Worm (Caenorhabditis elegans): ENCODE results near the gene C32C4.3.

C32C4.3 gene

DNA sequence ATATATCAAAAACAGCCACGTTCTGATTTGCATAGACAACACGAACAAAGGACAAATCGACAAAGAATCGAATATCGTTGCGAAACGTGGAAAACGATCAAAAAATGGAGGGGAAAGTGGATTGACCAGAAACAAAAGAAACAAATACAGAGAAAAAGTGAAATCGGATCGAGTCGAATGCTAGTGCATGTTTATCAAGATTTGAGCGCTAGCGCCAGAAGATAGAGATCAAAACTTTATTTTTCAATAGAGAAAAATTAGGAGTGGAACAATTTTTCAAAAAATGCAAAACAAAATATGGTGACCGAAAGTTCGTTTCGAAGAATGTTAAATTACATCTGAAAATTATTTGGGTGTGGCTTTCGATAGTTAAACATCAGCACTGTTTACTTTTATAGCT, 15.1 kb upstream of the C32C4.3 start:
- TF ChIP-seq elt-1 (tag; optimal IDR thresholded peaks at IDR 0.05; ENCODE audit: borderline replicate concordance, insufficient read depth) (peak; percentile 69), elt-3 (tag; optimal IDR thresholded peaks at IDR 0.05) (no peak)

DNA sequence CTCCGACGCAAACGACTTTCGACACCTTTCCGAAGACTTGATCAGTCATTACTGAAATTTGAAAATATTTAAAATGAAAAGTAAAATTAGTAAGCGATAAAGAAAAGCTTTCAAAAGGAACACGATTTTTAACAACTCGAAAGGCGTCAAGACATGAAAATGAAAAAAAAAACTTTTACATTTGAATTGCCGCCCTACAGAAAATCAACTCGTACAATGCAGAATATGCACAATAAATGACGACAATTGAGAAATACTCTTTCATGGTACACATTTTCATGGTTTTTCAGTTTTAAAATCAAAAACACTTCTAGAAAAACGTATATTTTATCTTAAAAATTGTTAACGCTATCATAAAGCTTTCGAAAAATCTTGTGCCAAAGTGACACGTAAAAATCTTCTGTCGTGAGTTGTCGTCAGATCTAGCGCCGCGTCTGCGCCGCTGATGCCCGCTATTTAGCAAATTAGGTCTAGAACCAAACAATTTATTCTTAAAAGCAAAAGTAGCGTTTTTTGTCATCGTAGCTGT, 14.5 kb upstream of the C32C4.3 start, which contains the start of gene sqv-4:
sqv-4 (minus strand) TSS at position 51 of the 529 bp plus-strand sequence.
- no peak for TF ChIP-seq tbx-8 (GFP tag; optimal IDR thresholded peaks at IDR 0.05)
- TF ChIP-seq mls-2 (tag; optimal IDR thresholded peaks at IDR 0.05): no peak

DNA sequence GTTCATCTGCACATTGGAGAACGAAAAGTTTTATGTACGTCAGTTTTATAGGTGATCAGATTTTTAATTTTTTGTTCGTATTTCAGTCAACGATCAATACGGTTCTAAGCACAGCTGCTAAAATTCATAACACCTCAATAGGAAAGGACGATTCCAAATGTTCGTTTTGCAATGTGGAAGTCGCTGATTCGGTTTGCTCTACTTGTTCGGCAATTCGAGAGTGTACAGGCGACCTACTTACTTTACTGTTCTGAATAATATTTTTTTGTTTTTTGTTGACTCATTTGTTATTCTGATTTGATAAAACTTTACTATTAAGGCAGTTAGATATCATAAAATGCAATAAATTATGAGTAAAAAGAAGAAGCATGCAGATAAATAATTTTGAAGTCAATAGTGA, 12.4 kb upstream of the C32C4.3 start:
- no peak for TF ChIP-seq lin-13 (tag; optimal IDR thresholded peaks at IDR 0.05)

DNA sequence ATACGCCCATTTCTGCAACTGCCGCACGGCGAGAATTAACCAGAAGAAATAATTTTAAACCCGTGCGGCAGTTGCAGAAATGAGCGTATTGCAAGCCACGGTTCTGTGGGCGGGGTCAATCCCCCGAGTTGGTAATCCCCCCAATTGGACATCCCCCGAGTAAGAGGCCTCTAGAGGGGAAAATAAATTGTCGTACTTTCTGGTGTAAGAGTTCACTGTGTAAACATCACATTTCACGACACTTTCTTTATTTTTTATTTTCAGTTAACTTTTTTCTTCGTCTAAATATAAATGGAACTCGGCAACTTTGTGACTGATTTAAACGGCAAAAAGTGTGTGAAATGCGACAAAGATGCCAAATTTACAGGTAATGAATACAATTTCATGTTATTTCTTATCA, 11.0 kb upstream of the C32C4.3 start, which contains the start of gene tut-2:
tut-2 (plus strand) TSS at position 277 of the 400 bp plus-strand sequence.
- TF ChIP-seq lsy-2 (tag; optimal IDR thresholded peaks at IDR 0.05) (peak; percentile 17), nhr-237 (tag; optimal IDR thresholded peaks at IDR 0.05) (no peak)

DNA sequence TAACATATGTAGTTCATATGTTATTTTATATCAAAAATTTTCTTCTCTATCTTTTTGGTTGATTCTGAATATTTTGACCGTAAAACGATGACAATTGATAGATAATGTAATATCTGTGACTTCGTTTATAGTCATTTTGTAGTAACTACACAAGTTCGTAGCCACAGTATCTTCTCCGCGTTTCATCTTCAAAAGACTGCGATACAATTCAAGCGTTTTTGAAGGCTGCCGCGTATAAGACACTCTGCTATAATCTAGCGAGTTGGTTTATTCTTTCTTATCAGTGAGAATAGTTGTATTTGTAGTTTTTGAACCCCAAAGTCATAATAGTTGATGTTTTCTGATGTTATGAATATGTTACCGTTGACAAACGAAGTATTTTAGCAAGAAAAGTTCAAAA, 10.0 kb upstream of the C32C4.3 start, which contains the start of gene ugt-34:
ugt-34 (minus strand) TSS at position 21 of the 400 bp plus-strand sequence.
- no peak for TF ChIP-seq nhr-2 (tag; optimal IDR thresholded peaks at IDR 0.05)
- no peak for TF ChIP-seq nhr-237 (tag; optimal IDR thresholded peaks at IDR 0.05)
- TF ChIP-seq mab-5 (tag; optimal IDR thresholded peaks at IDR 0.05): no peak
- TF ChIP-seq pha-4 (tag; optimal IDR thresholded peaks at IDR 0.05): no peak
- TF ChIP-seq bed-3 (GFP tag; optimal IDR thresholded peaks at IDR 0.05): no peak
- no peak for TF ChIP-seq nhr-12 (tag; optimal IDR thresholded peaks at IDR 0.05)
- no peak for TF ChIP-seq zip-8 (tag; optimal IDR thresholded peaks at IDR 0.05)
- TF ChIP-seq ces-1 (GFP tag; optimal IDR thresholded peaks at IDR 0.05): no peak
- no peak for TF ChIP-seq M03D4.4 (tag; optimal IDR thresholded peaks at IDR 0.05)
- no peak for TF ChIP-seq unc-62 (GFP tag; optimal IDR thresholded peaks at IDR 0.05)
- TF ChIP-seq lin-32 (GFP tag; optimal IDR thresholded peaks at IDR 0.05): no peak
- TF ChIP-seq unc-39 (tag; optimal IDR thresholded peaks at IDR 0.05): no peak
- TF ChIP-seq ztf-11 (tag; optimal IDR thresholded peaks at IDR 0.05): no peak
- TF ChIP-seq tbx-8 (GFP tag; optimal IDR thresholded peaks at IDR 0.05): no peak

DNA sequence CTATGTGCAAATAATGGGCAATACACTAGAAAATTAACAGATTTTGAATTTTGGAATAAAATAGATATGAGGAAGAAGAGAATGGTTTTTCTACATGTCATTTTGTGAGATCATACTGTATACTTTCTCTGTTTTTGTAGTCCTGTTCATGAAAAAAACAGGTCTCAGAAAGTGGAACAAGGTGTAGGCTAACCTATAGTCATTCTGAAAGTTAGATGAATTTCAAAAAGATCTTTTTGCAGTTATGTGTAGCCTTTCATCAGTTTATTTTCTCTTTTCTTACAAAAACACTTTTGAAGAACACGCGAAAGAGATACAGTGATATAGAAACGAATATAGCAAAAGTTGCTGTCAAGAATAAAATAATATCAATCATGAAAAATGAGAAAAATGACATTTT, 7.2 kb upstream of the C32C4.3 start, which contains the start of gene ugt-35:
ugt-35 (minus strand) TSS at position 101 of the 400 bp plus-strand sequence.
- no peak for TF ChIP-seq mep-1 (tag; optimal IDR thresholded peaks at IDR 0.05)

DNA sequence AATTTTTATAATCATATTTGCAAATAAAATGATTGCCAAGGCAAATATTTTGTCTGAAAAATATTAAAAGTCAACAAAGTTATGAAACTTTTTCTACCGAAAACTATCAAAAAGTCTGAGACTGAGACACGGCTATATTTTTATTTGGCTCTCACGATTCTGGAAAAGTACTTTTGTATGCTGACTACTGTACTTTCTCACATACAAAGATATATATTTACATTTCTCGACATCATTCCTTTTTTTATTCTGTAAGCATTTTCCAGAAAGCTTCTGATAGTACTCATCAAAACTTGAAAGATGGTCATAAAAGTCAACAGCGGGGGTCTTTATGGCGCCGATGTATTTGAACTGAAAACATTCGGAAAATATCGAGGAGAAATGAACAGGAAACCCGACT, 1.2 kb upstream of the C32C4.3 start, which contains the start of gene aqp-6:
aqp-6 (plus strand) TSS at position 301 of the 400 bp plus-strand sequence.
- no peak for TF ChIP-seq mab-5 (tag; optimal IDR thresholded peaks at IDR 0.05)
- TF ChIP-seq sem-2 (GFP tag; optimal IDR thresholded peaks at IDR 0.05): no peak
- TF ChIP-seq hlh-1 (tag; optimal IDR thresholded peaks at IDR 0.05): no peak

DNA sequence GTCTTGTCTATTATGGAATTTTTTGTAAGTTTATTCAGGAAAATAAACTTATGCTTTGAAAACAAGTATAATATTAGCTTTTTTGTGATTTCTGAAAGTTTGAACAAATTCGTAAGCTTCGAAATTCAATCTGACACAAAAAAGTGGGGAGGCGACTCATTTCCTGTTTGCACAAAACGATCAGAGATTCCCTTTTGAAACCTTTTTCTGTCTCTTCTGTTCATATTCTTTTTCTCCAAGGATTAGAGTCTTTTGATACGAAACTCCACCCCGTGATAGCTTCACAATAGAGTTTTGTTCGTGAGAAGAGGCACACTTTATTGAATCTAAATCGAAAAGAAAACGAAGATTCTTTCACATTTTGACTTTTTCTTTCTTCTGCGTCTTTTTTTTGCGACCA, 6.0 kb downstream of the C32C4.3 start:
- TF ChIP-seq ces-1 (GFP tag; optimal IDR thresholded peaks at IDR 0.05) (peak; percentile 9), unc-39 (tag; optimal IDR thresholded peaks at IDR 0.05) (no peak), snpc-4 (tag; optimal IDR thresholded peaks at IDR 0.05) (no peak), bed-3 (GFP tag; optimal IDR thresholded peaks at IDR 0.05) (no peak)

DNA sequence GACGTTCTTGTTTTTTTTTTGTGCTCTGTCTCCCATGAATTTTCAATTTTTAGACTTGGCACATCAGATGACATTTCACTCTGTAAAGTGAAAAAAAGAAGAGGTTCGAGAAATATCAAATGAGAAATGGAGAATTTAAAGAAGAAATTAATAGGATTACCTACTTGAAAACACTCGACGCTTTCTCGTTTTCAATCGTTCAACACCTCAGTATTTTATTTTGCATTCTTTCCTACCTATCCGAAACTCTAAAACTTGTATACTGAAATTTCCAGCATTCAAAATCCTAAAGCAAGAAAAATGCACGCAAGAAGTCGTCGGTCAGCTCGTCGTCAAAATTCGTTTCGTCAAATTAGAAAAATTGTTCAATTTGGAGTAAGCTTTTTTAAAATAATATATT, 11.2 kb downstream of the C32C4.3 start, which contains the start of gene kvs-2:
kvs-2 (plus strand) TSS at position 301 of the 400 bp plus-strand sequence.
- TF ChIP-seq ceh-83 (GFP tag; optimal IDR thresholded peaks at IDR 0.05) (no peak), nhr-28 (tag; optimal IDR thresholded peaks at IDR 0.05) (no peak), M03D4.4 (tag; optimal IDR thresholded peaks at IDR 0.05) (no peak), ztf-11 (tag; optimal IDR thresholded peaks at IDR 0.05) (no peak), drap-1 (GFP tag; optimal IDR thresholded peaks at IDR 0.05) (no peak), sem-2 (GFP tag; optimal IDR thresholded peaks at IDR 0.05) (no peak), mab-5 (tag; optimal IDR thresholded peaks at IDR 0.05) (no peak), elt-1 (tag; optimal IDR thresholded peaks at IDR 0.05; ENCODE audit: borderline replicate concordance, insufficient read depth) (no peak), lin-32 (GFP tag; optimal IDR thresholded peaks at IDR 0.05) (no peak), blmp-1 (tag; optimal IDR thresholded peaks at IDR 0.05) (no peak), pha-4 (tag; optimal IDR thresholded peaks at IDR 0.05) (no peak), tbx-8 (GFP tag; optimal IDR thresholded peaks at IDR 0.05) (no peak), snpc-4 (tag; optimal IDR thresholded peaks at IDR 0.05) (no peak), bed-3 (GFP tag; optimal IDR thresholded peaks at IDR 0.05) (no peak), nhr-237 (tag; optimal IDR thresholded peaks at IDR 0.05) (no peak), ceh-39 (tag; optimal IDR thresholded peaks at IDR 0.05) (no peak), unc-62 (GFP tag; optimal IDR thresholded peaks at IDR 0.05) (no peak), unc-120 (tag; optimal IDR thresholded peaks at IDR 0.05; ENCODE audit: poor library complexity, severe bottlenecking) (no peak), ceh-43 (GFP tag; optimal IDR thresholded peaks at IDR 0.05) (no peak), lsy-2 (tag; optimal IDR thresholded peaks at IDR 0.05) (no peak)
